Fruit fly (Drosophila melanogaster) whole organism, embryonic: Measurements from ENCODE around the gene CG11980.

Experiments used
- Antp ChIP-seq: fragments of 200-800 bp; sonication (Bioruptor generic); optimal IDR thresholded peaks from 3 replicates; lab custom pipeline; 2016; ENCODE audit warnings: missing biosample characterization, missing genetic modification characterization
- Bteb2 ChIP-seq: fragments of 200-800 bp; sonication (Bioruptor generic); optimal IDR thresholded peaks from 2 replicates; lab custom pipeline; 2016; ENCODE audit warnings: missing biosample characterization, missing genetic modification characterization
- CG10267 ChIP-seq: fragments of 200-800 bp; sonication (Bioruptor generic); optimal IDR thresholded peaks from 2 replicates; lab custom pipeline; 2018; ENCODE audit warnings: missing biosample characterization, mild to moderate bottlenecking, missing genetic modification characterization, moderate library complexity
- CG10543 ChIP-seq: fragments of 200-800 bp; sonication (Bioruptor generic); optimal IDR thresholded peaks from 3 replicates; lab custom pipeline; 2017; ENCODE audit warnings: missing biosample characterization, mild to moderate bottlenecking, missing genetic modification characterization, moderate library complexity
- CG10979 ChIP-seq: fragments of 200-800 bp; sonication (Bioruptor generic); optimal IDR thresholded peaks from 2 replicates; lab custom pipeline; 2018; ENCODE audit warnings: missing biosample characterization, mild to moderate bottlenecking, missing genetic modification characterization, moderate library complexity
- CG14710 ChIP-seq: fragments of 200-800 bp; sonication (Bioruptor generic); optimal IDR thresholded peaks from 3 replicates; lab custom pipeline; 2019; ENCODE audit warnings: missing biosample characterization, mild to moderate bottlenecking, missing genetic modification characterization, moderate library complexity
- CG15601 ChIP-seq: fragments of 200-800 bp; sonication (Bioruptor generic); optimal IDR thresholded peaks from 3 replicates; lab custom pipeline; 2019; ENCODE audit warnings: missing biosample characterization, mild to moderate bottlenecking, missing genetic modification characterization, moderate library complexity
- CG1603 ChIP-seq: fragments of 200-800 bp; sonication (Bioruptor generic); optimal IDR thresholded peaks from 2 replicates; lab custom pipeline; 2019; ENCODE audit warnings: missing biosample characterization, mild to moderate bottlenecking, missing genetic modification characterization, moderate library complexity
- CG1647 ChIP-seq: fragments of 200-800 bp; sonication (Bioruptor generic); optimal IDR thresholded peaks from 3 replicates; lab custom pipeline; 2016; ENCODE audit warnings: missing biosample characterization, missing genetic modification characterization
- CG16813 ChIP-seq: fragments of 200-800 bp; sonication (Bioruptor generic); IDR thresholded peaks from 3 replicates; pipeline ENCODE4 v1.3.6; 2022; ENCODE audit warnings: missing biosample characterization, missing genetic modification characterization; ENCODE audit not compliant: partially characterized antibody
- CG17359 ChIP-seq: fragments of 200-800 bp; sonication (Bioruptor generic); optimal IDR thresholded peaks from 3 replicates; lab custom pipeline; 2018; ENCODE audit warnings: missing biosample characterization, mild to moderate bottlenecking, missing genetic modification characterization, moderate library complexity
- CG17829 ChIP-seq: fragments of 200-800 bp; optimal IDR thresholded peaks from 2 replicates; lab custom pipeline; 2019; ENCODE audit warnings: missing biosample characterization, mild to moderate bottlenecking, missing genetic modification characterization, moderate library complexity
- CG18262 ChIP-seq: fragments of 200-800 bp; optimal IDR thresholded peaks from 3 replicates; lab custom pipeline; 2019; ENCODE audit warnings: missing biosample characterization, mild to moderate bottlenecking, missing genetic modification characterization, moderate library complexity
- CG18476 ChIP-seq: fragments of 200-800 bp; sonication (Bioruptor generic); optimal IDR thresholded peaks from 2 replicates; lab custom pipeline; 2016; ENCODE audit warnings: missing biosample characterization, mild to moderate bottlenecking, missing genetic modification characterization
- CG18619 ChIP-seq: fragments of 200-800 bp; sonication (Bioruptor generic); optimal IDR thresholded peaks from 3 replicates; lab custom pipeline; 2017; ENCODE audit warnings: missing biosample characterization, mild to moderate bottlenecking, missing genetic modification characterization
- CG2712 ChIP-seq: fragments of 200-800 bp; optimal IDR thresholded peaks from 3 replicates; lab custom pipeline; 2019; ENCODE audit warnings: missing biosample characterization, mild to moderate bottlenecking, missing genetic modification characterization, moderate library complexity
- CG30431 ChIP-seq: fragments of 200-800 bp; sonication (Bioruptor generic); optimal IDR thresholded peaks from 2 replicates; lab custom pipeline; 2017; ENCODE audit warnings: missing biosample characterization, missing genetic modification characterization
- CG3281 ChIP-seq: fragments of 200-800 bp; sonication (Bioruptor generic); optimal IDR thresholded peaks from 3 replicates; lab custom pipeline; 2017; ENCODE audit warnings: missing biosample characterization, mild to moderate bottlenecking, missing genetic modification characterization
- CG34376 ChIP-seq: fragments of 200-800 bp; sonication (Bioruptor generic); optimal IDR thresholded peaks from 2 replicates; lab custom pipeline; 2018; ENCODE audit warnings: missing biosample characterization, mild to moderate bottlenecking, missing genetic modification characterization
- CG4282 ChIP-seq: fragments of 200-800 bp; sonication (Bioruptor generic); optimal IDR thresholded peaks from 2 replicates; lab custom pipeline; 2016; ENCODE audit warnings: missing biosample characterization, missing genetic modification characterization
- CG7271 ChIP-seq: fragments of 200-800 bp; sonication (Bioruptor generic); optimal IDR thresholded peaks from 2 replicates; lab custom pipeline; 2018; ENCODE audit warnings: missing biosample characterization, mild to moderate bottlenecking, missing genetic modification characterization, moderate library complexity
- CG7556 ChIP-seq: fragments of 200-800 bp; sonication (Bioruptor generic); optimal IDR thresholded peaks from 2 replicates; lab custom pipeline; 2017; ENCODE audit warnings: missing biosample characterization, mild to moderate bottlenecking, missing genetic modification characterization
- CG8388 ChIP-seq: fragments of 200-800 bp; sonication (Bioruptor generic); optimal IDR thresholded peaks from 2 replicates; lab custom pipeline; 2019; ENCODE audit warnings: missing biosample characterization, mild to moderate bottlenecking, missing genetic modification characterization, moderate library complexity
- CG9609 ChIP-seq: fragments of 200-800 bp; sonication (Bioruptor generic); optimal IDR thresholded peaks from 3 replicates; lab custom pipeline; 2016; ENCODE audit warnings: missing biosample characterization, missing genetic modification characterization
- CHES-1-like ChIP-seq: fragments of 200-800 bp; sonication (Bioruptor generic); optimal IDR thresholded peaks from 2 replicates; lab custom pipeline; 2016; ENCODE audit warnings: missing biosample characterization, missing genetic modification characterization
- Camta ChIP-seq: fragments of 200-800 bp; sonication (Bioruptor generic); optimal IDR thresholded peaks from 2 replicates; lab custom pipeline; 2016; ENCODE audit warnings: missing biosample characterization, missing genetic modification characterization
- Dbx ChIP-seq: fragments of 200-800 bp; sonication (Bioruptor generic); IDR thresholded peaks from 3 replicates; pipeline ENCODE4 v1.3.6; 2022; ENCODE audit warnings: missing biosample characterization, missing genetic modification characterization
- Ets97D ChIP-seq: fragments of 200-800 bp; sonication (Bioruptor generic); optimal IDR thresholded peaks from 3 replicates; lab custom pipeline; 2016; ENCODE audit warnings: missing biosample characterization, missing genetic modification characterization
- Hr78 ChIP-seq, 2 experiments: fragments of 200-800 bp in 1 of 2; fragments of >200 bp in 1 of 2; sonication (Bioruptor generic) in 1 of 2; optimal IDR thresholded peaks; 2 replicates each; lab custom pipeline; 2017 to 2019; ENCODE audit warnings: missing biosample characterization in 2 of 2, missing genetic modification characterization in 2 of 2, mild to moderate bottlenecking in 1 of 2, moderate library complexity in 1 of 2
- MBD-R2 ChIP-seq: fragments of 200-800 bp; sonication (Bioruptor generic); IDR thresholded peaks from 2 replicates; pipeline ENCODE4 v1.3.6; 2022; ENCODE audit warnings: missing biosample characterization, missing genetic modification characterization
- NfI ChIP-seq: fragments of 200-800 bp; sonication (Bioruptor generic); optimal IDR thresholded peaks from 3 replicates; lab custom pipeline; 2018; ENCODE audit warnings: missing biosample characterization, mild to moderate bottlenecking, missing genetic modification characterization, moderate library complexity
- Pdp1 ChIP-seq, 2 experiments: fragments of 200-800 bp; sonication (Bioruptor generic); optimal IDR thresholded peaks; 3 replicates each; lab custom pipeline; 2016; ENCODE audit warnings: missing biosample characterization in 2 of 2, missing genetic modification characterization in 2 of 2, mild to moderate bottlenecking in 1 of 2, moderate library complexity in 1 of 2
- Taf1 ChIP-seq: fragments of 200-800 bp; sonication (Bioruptor generic); IDR thresholded peaks from 2 replicates; pipeline ENCODE4 v1.3.6; 2022; ENCODE audit warnings: missing biosample characterization, missing genetic modification characterization
- bbx ChIP-seq: fragments of 200-800 bp; sonication (Bioruptor generic); IDR thresholded peaks from 2 replicates; pipeline ENCODE4 v1.3.6; 2022; ENCODE audit warnings: missing biosample characterization, missing genetic modification characterization; ENCODE audit not compliant: partially characterized antibody
- bsh ChIP-seq, 2 experiments: fragments of 200-800 bp; sonication (Bioruptor generic); optimal IDR thresholded peaks; 2 replicates each; lab custom pipeline; 2017 to 2018; ENCODE audit warnings: mild to moderate bottlenecking in 2 of 2, missing biosample characterization in 2 of 2, missing genetic modification characterization in 2 of 2, moderate library complexity in 1 of 2
- caup ChIP-seq: fragments of 200-800 bp; sonication (Bioruptor generic); optimal IDR thresholded peaks from 3 replicates; lab custom pipeline; 2017; ENCODE audit warnings: missing biosample characterization, mild to moderate bottlenecking, missing genetic modification characterization, moderate library complexity; ENCODE audit not compliant: severe bottlenecking
- fd102C ChIP-seq: fragments of 200-800 bp; sonication (Bioruptor generic); optimal IDR thresholded peaks from 2 replicates; lab custom pipeline; 2018; ENCODE audit warnings: missing biosample characterization, mild to moderate bottlenecking, missing genetic modification characterization, moderate library complexity
- kni ChIP-seq: fragments of 200-800 bp; sonication (Bioruptor generic); optimal IDR thresholded peaks from 3 replicates; lab custom pipeline; 2017; ENCODE audit warnings: mild to moderate bottlenecking, missing biosample characterization, missing genetic modification reagents, missing genetic modification characterization
- mam ChIP-seq: fragments of 200-800 bp; sonication (Bioruptor generic); optimal IDR thresholded peaks from 3 replicates; lab custom pipeline; 2016; ENCODE audit warnings: missing biosample characterization, missing genetic modification characterization
- nau ChIP-seq: fragments of 200-800 bp; sonication (Bioruptor generic); optimal IDR thresholded peaks from 3 replicates; lab custom pipeline; 2017; ENCODE audit warnings: missing biosample characterization, mild to moderate bottlenecking, missing genetic modification characterization, missing genetic modification reagents
- phol ChIP-seq: fragments of 200-800 bp; sonication (Bioruptor generic); optimal IDR thresholded peaks from 3 replicates; lab custom pipeline; 2018; ENCODE audit warnings: missing biosample characterization, mild to moderate bottlenecking, missing genetic modification characterization, moderate library complexity
- stwl ChIP-seq: fragments of 200-800 bp; sonication (Bioruptor generic); optimal IDR thresholded peaks from 3 replicates; lab custom pipeline; 2018; ENCODE audit warnings: missing biosample characterization, mild to moderate bottlenecking, missing genetic modification characterization, moderate library complexity
- sug ChIP-seq: fragments of 200-800 bp; optimal IDR thresholded peaks from 2 replicates; lab custom pipeline; 2019; ENCODE audit warnings: missing biosample characterization, mild to moderate bottlenecking, missing genetic modification characterization, moderate library complexity
- twi ChIP-seq: fragments of 200-800 bp; optimal IDR thresholded peaks from 2 replicates; lab custom pipeline; 2019; ENCODE audit warnings: missing biosample characterization, mild to moderate bottlenecking, missing genetic modification characterization, moderate library complexity
- unpg ChIP-seq: fragments of 200-800 bp; sonication (Bioruptor generic); optimal IDR thresholded peaks from 3 replicates; lab custom pipeline; 2018; ENCODE audit warnings: missing biosample characterization, mild to moderate bottlenecking, missing genetic modification characterization, moderate library complexity
- vnd ChIP-seq: fragments of 200-800 bp; sonication (Bioruptor generic); IDR thresholded peaks from 3 replicates; pipeline ENCODE4 v1.3.6; 2022; ENCODE audit warnings: missing biosample characterization, missing genetic modification characterization; ENCODE audit not compliant: partially characterized antibody
- z ChIP-seq: fragments of 200-800 bp; sonication (Bioruptor generic); IDR thresholded peaks from 3 replicates; pipeline ENCODE4 v1.3.6; 2022; ENCODE audit warnings: missing biosample characterization, missing genetic modification characterization
- zfh2 ChIP-seq: fragments of 200-800 bp; sonication (Bioruptor generic); optimal IDR thresholded peaks from 2 replicates; lab custom pipeline; 2016; ENCODE audit warnings: missing biosample characterization, missing genetic modification characterization

Gene CG11980

DNA sequence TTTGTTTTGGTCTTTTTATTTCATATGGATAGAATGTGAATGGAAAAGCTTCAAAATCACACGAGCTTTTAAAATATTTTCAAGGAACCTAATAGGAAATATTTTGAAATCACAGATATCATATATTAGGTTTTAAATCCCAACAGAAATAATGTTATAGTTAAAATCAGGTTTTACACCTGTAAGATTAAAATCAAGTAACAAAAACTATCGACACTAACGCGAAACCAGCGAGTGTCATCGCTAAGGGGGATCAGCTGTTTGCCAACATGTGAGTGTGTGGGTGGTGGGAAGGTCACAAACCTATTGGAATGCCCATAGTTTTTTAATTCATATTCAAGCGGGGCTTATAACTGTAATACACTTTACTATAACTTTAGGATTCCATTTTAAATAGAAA is 34.8 kb downstream of the CG11980 start, which contains the start of gene hyx (continued):
- peak; percentile 22 for TF ChIP-seq CG18619 (GFP tag; lab: Kevin White, UChicago)
- peak in 1 of 2 experiments; percentile 34 for TF ChIP-seq bsh (GFP tag; optimal IDR thresholded peaks at IDR 0.05; lab: Kevin White, UChicago)
- peak; percentile 61 for TF ChIP-seq sug (tag; lab: Kevin White, UChicago)
- peak; percentile 33 for TF ChIP-seq phol (tag; lab: Kevin White, UChicago)
- TF ChIP-seq unpg (GFP tag; lab: Kevin White, UChicago), result peak; percentile 14
- peak; percentile 31 for TF ChIP-seq CG34376 (GFP tag; lab: Kevin White, UChicago)
- TF ChIP-seq vnd (GFP tag; lab: Robert Waterston, UW), result peak; percentile 66
- TF ChIP-seq CG18476 (GFP tag; lab: Kevin White, UChicago), result no peak
- TF ChIP-seq nau (GFP tag; lab: Kevin White, UChicago), result no peak
- TF ChIP-seq Pdp1 (GFP tag; optimal IDR thresholded peaks at IDR 0.05; lab: Kevin White, UChicago), result peak in 1 of 2 experiments; percentile 41
- peak; percentile 32 for TF ChIP-seq Ets97D (GFP tag; lab: Kevin White, UChicago)
- peak; percentile 62 for TF ChIP-seq CG1603 (tag; lab: Kevin White, UChicago)
- peak; percentile 55 for TF ChIP-seq CHES-1-like (GFP tag; lab: Kevin White, UChicago)
- TF ChIP-seq CG7271, result no peak
- TF ChIP-seq CG3281, result peak; percentile 26
- peak; percentile 38 for TF ChIP-seq CG17829
- peak; percentile 54 for TF ChIP-seq zfh2
- TF ChIP-seq caup (GFP tag; lab: Kevin White, UChicago), result peak; percentile 29
- peak; percentile 40 for TF ChIP-seq NfI
- TF ChIP-seq CG18262 (tag; lab: Kevin White, UChicago), result peak; percentile 41
- TF ChIP-seq CG4282 (GFP tag; lab: Kevin White, UChicago), result no peak
- peak; percentile 59 for TF ChIP-seq mam
- peak; percentile 75 for TF ChIP-seq Dbx (GFP tag; lab: Robert Waterston, UW)
- peak; percentile 45 for TF ChIP-seq stwl (tag; lab: Kevin White, UChicago)
- peak; percentile 8 for TF ChIP-seq CG9609
- TF ChIP-seq Antp (GFP tag; lab: Kevin White, UChicago), result peak; percentile 57
- TF ChIP-seq Bteb2, result peak; percentile 41
- TF ChIP-seq CG14710 (tag; lab: Kevin White, UChicago), result peak; percentile 32
- TF ChIP-seq Hr78 (GFP tag; optimal IDR thresholded peaks at IDR 0.05; lab: Kevin White, UChicago), result peak in 1 of 2 experiments; percentile 88
- peak; percentile 44 for TF ChIP-seq CG17359 (tag; lab: Kevin White, UChicago)
- peak; percentile 26 for TF ChIP-seq CG10979 (tag; lab: Kevin White, UChicago)
- peak; percentile 24 for TF ChIP-seq CG15601
- peak; percentile 9 for TF ChIP-seq CG7556 (GFP tag; lab: Kevin White, UChicago)
- TF ChIP-seq kni, result no peak
- 0 out of 2 replicates have a peak, but pooled peaks have one; percentile 41 for TF ChIP-seq Taf1 (GFP tag; lab: Robert Waterston, UW)
- TF ChIP-seq CG8388, result peak; percentile 41
- peak; percentile 69 for TF ChIP-seq MBD-R2
- TF ChIP-seq CG10267 (tag; lab: Kevin White, UChicago), result peak; percentile 53
- TF ChIP-seq bbx (GFP tag; lab: Robert Waterston, UW), result peak; percentile 86
- TF ChIP-seq CG2712, result peak; percentile 59
- peak; percentile 47 for TF ChIP-seq Camta
- TF ChIP-seq fd102C (GFP tag; lab: Kevin White, UChicago), result peak; percentile 7
- peak; percentile 72; the same call in 2 of the 3 replicates for TF ChIP-seq CG16813 (GFP tag; lab: Robert Waterston, UW)
- TF ChIP-seq z (GFP tag; lab: Robert Waterston, UW), result no peak
- peak; percentile 20 for TF ChIP-seq twi
- TF ChIP-seq CG30431 (GFP tag; lab: Kevin White, UChicago), result no peak
- peak; percentile 29 for TF ChIP-seq CG10543
- peak; percentile 36 for TF ChIP-seq CG1647 (GFP tag; lab: Kevin White, UChicago)
